Worm (Caenorhabditis elegans): ENCODE measurements around the gene B0238.15.

Gene B0238.15

DNA sequence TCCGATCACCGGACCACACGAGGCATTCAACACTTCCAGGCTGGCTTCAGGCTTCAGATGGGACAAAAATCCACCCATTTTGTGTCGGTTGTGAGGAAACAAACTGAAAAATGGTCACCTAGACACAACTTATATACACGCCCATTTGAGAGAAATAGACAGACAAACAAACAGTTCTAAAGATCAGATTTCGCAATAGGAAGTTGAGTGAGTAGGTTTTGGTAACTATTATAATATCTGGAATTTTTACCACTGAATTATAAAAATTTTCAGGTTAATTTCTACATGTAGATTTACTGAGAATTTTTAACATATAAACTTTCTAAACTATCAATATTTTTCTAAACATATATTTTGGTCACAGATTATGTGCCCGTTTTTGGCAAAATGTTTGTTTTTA lies 6.2 kb upstream of the B0238.15 start, which contains the start of gene cest-32:
Gene cest-32 (minus strand): TSS at position 115 of the 400 bp plus-strand sequence.
- TF ChIP-seq fkh-10 (GFP tag; optimal IDR thresholded peaks at IDR 0.05) = no peak
- TF ChIP-seq nhr-71 (tag; optimal IDR thresholded peaks at IDR 0.05) = peak; percentile 25
- TF ChIP-seq vab-15 (tag; optimal IDR thresholded peaks at IDR 0.05) = no peak
- TF ChIP-seq lin-35 (GFP tag; optimal IDR thresholded peaks at IDR 0.05) = peak in 1 of 2 experiments; percentile 7
- TF ChIP-seq lir-3 (tag; optimal IDR thresholded peaks at IDR 0.05; ENCODE audit: poor library complexity) = no peak
- no peak for TF ChIP-seq xbp-1 (tag; optimal IDR thresholded peaks at IDR 0.05)
- TF ChIP-seq egl-13 (tag; optimal IDR thresholded peaks at IDR 0.05) = no peak
- no peak for TF ChIP-seq rnt-1 (tag; optimal IDR thresholded peaks at IDR 0.05)
- peak; percentile 46 for TF ChIP-seq zip-4 (GFP tag; optimal IDR thresholded peaks at IDR 0.05)

DNA sequence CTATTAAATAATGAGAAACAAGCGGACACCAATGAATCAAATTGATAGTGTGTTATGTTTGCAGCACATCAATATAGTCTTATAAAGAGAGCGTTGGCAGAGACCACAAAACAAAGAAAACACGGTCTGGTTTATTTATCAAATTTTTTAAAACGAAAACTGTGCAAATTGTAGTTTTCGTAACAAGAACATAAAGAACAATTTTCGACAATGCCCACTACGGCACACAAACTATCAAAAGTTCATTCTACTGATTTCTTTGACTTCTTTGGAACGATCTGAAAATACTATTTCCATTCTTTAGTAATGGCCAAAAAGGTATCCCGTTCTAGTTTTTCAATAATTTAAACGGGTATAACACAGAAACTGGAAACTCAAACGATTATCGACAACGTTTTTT lies 2.9 kb upstream of the B0238.15 start, which contains the start of gene cest-35.2:
Gene cest-35.2 (minus strand): TSS at position 101 of the 400 bp plus-strand sequence.
- TF ChIP-seq nhr-20 (tag; optimal IDR thresholded peaks at IDR 0.05) (no peak), sup-37 (GFP tag; optimal IDR thresholded peaks at IDR 0.05) (no peak), isw-1 (GFP tag; IDR thresholded peaks at IDR 0.05) (no peak), nhr-11 (tag; optimal IDR thresholded peaks at IDR 0.05) (no peak), skn-1 (tag; optimal IDR thresholded peaks at IDR 0.05) (no peak), mef-2 (tag; optimal IDR thresholded peaks at IDR 0.05) (no peak), pag-3 (tag; optimal IDR thresholded peaks at IDR 0.05; ENCODE audit: borderline replicate concordance, insufficient read depth) (no peak), ceh-90 (tag; optimal IDR thresholded peaks at IDR 0.05) (no peak), unc-86 (tag; optimal IDR thresholded peaks at IDR 0.05) (no peak), lin-13 (GFP tag; optimal IDR thresholded peaks at IDR 0.05) (no peak), ztf-11 (tag; optimal IDR thresholded peaks at IDR 0.05) (no peak), nhr-19 (GFP tag; conservative IDR thresholded peaks at IDR 0.05) (no peak), mab-9 (GFP tag; IDR thresholded peaks at IDR 0.05) (no peak), efl-3 (GFP tag; optimal IDR thresholded peaks at IDR 0.05) (no peak), blmp-1 (tag; optimal IDR thresholded peaks at IDR 0.05) (no peak), unc-98 (GFP tag; IDR thresholded peaks at IDR 0.05) (no peak), elt-2 (tag; optimal IDR thresholded peaks at IDR 0.05) (no peak), tbx-2 (tag; optimal IDR thresholded peaks at IDR 0.05) (no peak), C16A3.4 (tag; optimal IDR thresholded peaks at IDR 0.05) (no peak), hlh-4 (tag; optimal IDR thresholded peaks at IDR 0.05) (no peak)

DNA sequence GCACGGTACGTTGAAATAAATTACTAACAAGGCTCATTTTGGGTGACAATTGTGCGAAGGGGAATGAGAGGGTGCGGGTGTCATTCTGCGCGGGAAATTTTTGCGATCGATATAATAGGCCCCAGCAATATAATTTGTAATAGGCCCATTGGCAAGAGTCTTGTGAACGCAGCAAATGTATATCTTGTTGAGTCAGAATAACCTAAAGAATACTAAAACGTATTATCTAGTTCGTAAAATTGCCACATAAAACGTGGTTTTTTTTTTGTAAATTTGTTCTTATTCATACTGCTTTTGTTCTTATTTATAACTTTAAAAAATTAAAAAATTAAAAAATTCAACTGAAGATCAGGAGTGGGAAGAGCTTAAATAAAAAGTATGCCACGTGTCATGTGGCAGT lies 599 bp upstream of the B0238.15 start, which contains the start of gene C52A10.3:
Gene C52A10.3 (minus strand): TSS at position 101 of the 400 bp plus-strand sequence.
- TF ChIP-seq lin-35 (GFP tag; optimal IDR thresholded peaks at IDR 0.05) (no peak), hlh-4 (tag; optimal IDR thresholded peaks at IDR 0.05) (no peak), efl-1 (optimal IDR thresholded peaks at IDR 0.05) (no peak), efl-1 (GFP tag; optimal IDR thresholded peaks at IDR 0.05 in 1 of 2) (peak in 1 of 2 experiments; percentile 32), unc-86 (tag; optimal IDR thresholded peaks at IDR 0.05) (no peak), mef-2 (tag; optimal IDR thresholded peaks at IDR 0.05) (no peak), snu-23 (GFP tag; optimal IDR thresholded peaks at IDR 0.05) (no peak), nhr-85 (tag) (no peak), lin-15B (tag; optimal IDR thresholded peaks at IDR 0.05) (no peak), C34B4.2 (tag; optimal IDR thresholded peaks at IDR 0.05) (no peak)

ce11 chrV:5243036-5243435 lies 3.0 kb downstream of the B0238.15 start, which contains the start of gene cest-35.1:
cest-35.1 (minus strand) TSS chrV:5243136.
- no peak for TF ChIP-seq lir-3 (tag; optimal IDR thresholded peaks at IDR 0.05; ENCODE audit: poor library complexity)
- TF ChIP-seq nhr-20 (tag; optimal IDR thresholded peaks at IDR 0.05) = no peak
- TF ChIP-seq unc-62 (GFP tag; optimal IDR thresholded peaks at IDR 0.05) = no peak
- TF ChIP-seq zip-4 (GFP tag; optimal IDR thresholded peaks at IDR 0.05) = no peak
- TF ChIP-seq F16B12.6 (tag; optimal IDR thresholded peaks at IDR 0.05) = no peak
- TF ChIP-seq C04F5.9 (tag; optimal IDR thresholded peaks at IDR 0.05) = no peak
- no peak for TF ChIP-seq nhr-19 (GFP tag; conservative IDR thresholded peaks at IDR 0.05)
- no peak for TF ChIP-seq ztf-11 (tag; optimal IDR thresholded peaks at IDR 0.05)
- no peak for TF ChIP-seq pqm-1 (tag; optimal IDR thresholded peaks at IDR 0.05)
- TF ChIP-seq fos-1 (tag; optimal IDR thresholded peaks at IDR 0.05) = no peak
- TF ChIP-seq isw-1 (GFP tag; IDR thresholded peaks at IDR 0.05) = no peak
- TF ChIP-seq nhr-237 (tag; optimal IDR thresholded peaks at IDR 0.05) = no peak
- TF ChIP-seq rnt-1 (tag; optimal IDR thresholded peaks at IDR 0.05) = no peak
